Worm (Caenorhabditis elegans): ENCODE measurements around the gene nhx-4.

DNA sequence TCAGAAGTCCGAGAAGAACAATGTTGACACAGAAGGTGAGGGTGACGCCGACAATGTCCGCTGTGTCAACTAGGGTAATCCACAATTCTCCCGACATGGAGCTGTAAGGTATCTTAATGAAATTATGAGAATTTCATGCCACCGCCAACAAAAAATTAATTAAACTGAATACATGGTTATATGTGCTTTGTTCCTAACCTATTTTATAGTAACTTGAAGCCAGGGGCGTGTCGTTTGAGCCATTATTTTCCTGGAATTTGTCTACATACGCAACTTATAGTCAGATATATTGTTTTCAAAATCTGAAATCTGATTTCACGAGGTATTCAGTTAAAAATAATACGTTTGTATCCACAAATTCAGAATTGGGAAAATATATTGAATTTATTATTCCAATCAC is 48.2 kb upstream of the nhx-4 start, which contains the start of gene odr-10:
- TF ChIP-seq aly-2 (tag; optimal IDR thresholded peaks at IDR 0.05), result no peak
- TF ChIP-seq lin-39 (tag; optimal IDR thresholded peaks at IDR 0.05), result no peak
- no peak for TF ChIP-seq R02D3.7 (tag; optimal IDR thresholded peaks at IDR 0.05)
- TF ChIP-seq mdl-1 (tag; optimal IDR thresholded peaks at IDR 0.05), result no peak
- TF ChIP-seq elt-1 (tag; optimal IDR thresholded peaks at IDR 0.05), result no peak
- TF ChIP-seq unc-62 (GFP tag; optimal IDR thresholded peaks at IDR 0.05), result no peak
- TF ChIP-seq ceh-82 (tag; optimal IDR thresholded peaks at IDR 0.05), result no peak

Data from whole organism, L3 larva.